Fruit fly (Drosophila melanogaster) whole organism, embryonic: ENCODE measurements around the gene Reg-2.
A peak's percentile ranks its signal among the peaks of the same experiment; 100 is the strongest.

Experiments
- Abd-B ChIP-seq: fragments of 200-800 bp; sonication (Bioruptor generic); optimal IDR thresholded peaks from 2 replicates; lab custom pipeline; 2018; ENCODE audit warnings: missing biosample characterization, mild to moderate bottlenecking, missing genetic modification characterization, moderate library complexity
- CG10267 ChIP-seq: fragments of 200-800 bp; sonication (Bioruptor generic); optimal IDR thresholded peaks from 2 replicates; lab custom pipeline; 2018; ENCODE audit warnings: missing biosample characterization, mild to moderate bottlenecking, missing genetic modification characterization, moderate library complexity
- CG10543 ChIP-seq: fragments of 200-800 bp; sonication (Bioruptor generic); optimal IDR thresholded peaks from 3 replicates; lab custom pipeline; 2017; ENCODE audit warnings: missing biosample characterization, mild to moderate bottlenecking, missing genetic modification characterization, moderate library complexity
- CG12769 ChIP-seq: fragments of 200-800 bp; sonication (Bioruptor generic); optimal IDR thresholded peaks from 2 replicates; lab custom pipeline; 2019; ENCODE audit warnings: missing biosample characterization, mild to moderate bottlenecking, missing genetic modification characterization, moderate library complexity
- CG13424 ChIP-seq: fragments of 200-800 bp; sonication (Bioruptor generic); optimal IDR thresholded peaks from 2 replicates; lab custom pipeline; 2019; ENCODE audit warnings: missing biosample characterization, mild to moderate bottlenecking, missing genetic modification characterization, moderate library complexity
- CG16813 ChIP-seq: fragments of 200-800 bp; sonication (Bioruptor generic); IDR thresholded peaks from 3 replicates; pipeline ENCODE4 v1.3.6; 2022; ENCODE audit warnings: missing biosample characterization, missing genetic modification characterization; ENCODE audit not compliant: partially characterized antibody
- CG18764 ChIP-seq: fragments of 200-800 bp; sonication (Bioruptor generic); optimal IDR thresholded peaks from 3 replicates; lab custom pipeline; 2016; ENCODE audit warnings: missing biosample characterization, missing genetic modification characterization
- CG30020 ChIP-seq: fragments of 200-800 bp; optimal IDR thresholded peaks from 2 replicates; lab custom pipeline; 2019; ENCODE audit warnings: missing biosample characterization, mild to moderate bottlenecking, missing genetic modification characterization, moderate library complexity
- CG3995 ChIP-seq: fragments of 200-800 bp; sonication (Bioruptor generic); optimal IDR thresholded peaks from 3 replicates; lab custom pipeline; 2016; ENCODE audit warnings: missing biosample characterization, missing genetic modification characterization
- CG4282 ChIP-seq: fragments of 200-800 bp; sonication (Bioruptor generic); optimal IDR thresholded peaks from 2 replicates; lab custom pipeline; 2016; ENCODE audit warnings: missing biosample characterization, missing genetic modification characterization
- CG4617 ChIP-seq: fragments of 200-800 bp; sonication (Bioruptor generic); optimal IDR thresholded peaks from 3 replicates; lab custom pipeline; 2016; ENCODE audit warnings: missing biosample characterization, missing genetic modification characterization, borderline replicate concordance
- CG6791 ChIP-seq: fragments of 200-800 bp; sonication (Bioruptor generic); IDR thresholded peaks from 3 replicates; pipeline ENCODE4 v1.3.6; 2022; ENCODE audit warnings: missing biosample characterization, missing genetic modification characterization; ENCODE audit not compliant: partially characterized antibody
- CG8765 ChIP-seq: fragments of 200-800 bp; sonication (Bioruptor generic); IDR thresholded peaks from 2 replicates; pipeline ENCODE4 v1.3.6; 2022; ENCODE audit warnings: missing biosample characterization, missing genetic modification characterization
- CG9609 ChIP-seq: fragments of 200-800 bp; sonication (Bioruptor generic); optimal IDR thresholded peaks from 3 replicates; lab custom pipeline; 2016; ENCODE audit warnings: missing biosample characterization, missing genetic modification characterization
- E2f2 ChIP-seq: fragments of 200-800 bp; sonication (Bioruptor generic); IDR thresholded peaks from 2 replicates; pipeline ENCODE4 v1.3.6; 2022; ENCODE audit warnings: missing biosample characterization, missing genetic modification characterization
- Hmx ChIP-seq: fragments of 200-800 bp; sonication (Bioruptor generic); optimal IDR thresholded peaks from 2 replicates; lab custom pipeline; 2016; ENCODE audit warnings: missing biosample characterization, missing genetic modification characterization
- Hr78 ChIP-seq, 2 experiments: fragments of 200-800 bp in 1 of 2; fragments of >200 bp in 1 of 2; sonication (Bioruptor generic) in 1 of 2; optimal IDR thresholded peaks; 2 replicates each; lab custom pipeline; 2017 to 2019; ENCODE audit warnings: missing biosample characterization in 2 of 2, missing genetic modification characterization in 2 of 2, mild to moderate bottlenecking in 1 of 2, moderate library complexity in 1 of 2
- MBD-R2 ChIP-seq: fragments of 200-800 bp; sonication (Bioruptor generic); IDR thresholded peaks from 2 replicates; pipeline ENCODE4 v1.3.6; 2022; ENCODE audit warnings: missing biosample characterization, missing genetic modification characterization
- Mrtf ChIP-seq: fragments of 200-800 bp; sonication (Bioruptor generic); IDR thresholded peaks from 3 replicates; pipeline ENCODE4 v1.3.6; 2022; ENCODE audit warnings: missing biosample characterization, missing genetic modification characterization
- Pdp1 ChIP-seq, 2 experiments: fragments of 200-800 bp; sonication (Bioruptor generic); optimal IDR thresholded peaks; 3 replicates each; lab custom pipeline; 2016; ENCODE audit warnings: missing biosample characterization in 2 of 2, missing genetic modification characterization in 2 of 2, mild to moderate bottlenecking in 1 of 2, moderate library complexity in 1 of 2
- Ptx1 ChIP-seq: fragments of 200-800 bp; sonication (Bioruptor generic); IDR thresholded peaks from 2 replicates; pipeline ENCODE4 v1.3.6; 2022; ENCODE audit warnings: missing biosample characterization, missing genetic modification characterization
- Sry-δ ChIP-seq: fragments of 200-800 bp; sonication (Bioruptor generic); optimal IDR thresholded peaks from 2 replicates; lab custom pipeline; 2016; ENCODE audit warnings: missing biosample characterization, missing genetic modification characterization
- al ChIP-seq: fragments of 200-800 bp; sonication (Bioruptor generic); IDR thresholded peaks from 2 replicates; pipeline ENCODE4 v1.3.6; 2022; ENCODE audit warnings: missing biosample characterization, missing genetic modification characterization
- ato ChIP-seq: fragments of 200-800 bp; sonication (Bioruptor generic); IDR thresholded peaks from 2 replicates; pipeline ENCODE4 v1.3.6; 2022; ENCODE audit warnings: missing biosample characterization, missing genetic modification characterization; ENCODE audit not compliant: partially characterized antibody
- bab2 ChIP-seq: fragments of 200-800 bp; sonication (Bioruptor generic); optimal IDR thresholded peaks from 2 replicates; lab custom pipeline; 2016; ENCODE audit warnings: missing biosample characterization, missing genetic modification characterization
- caup ChIP-seq: fragments of 200-800 bp; sonication (Bioruptor generic); optimal IDR thresholded peaks from 3 replicates; lab custom pipeline; 2017; ENCODE audit warnings: missing biosample characterization, mild to moderate bottlenecking, missing genetic modification characterization, moderate library complexity; ENCODE audit not compliant: severe bottlenecking
- chinmo ChIP-seq: fragments of 200-800 bp; sonication (Bioruptor generic); IDR thresholded peaks from 4 replicates; pipeline ENCODE4 v1.3.6; 2022; ENCODE audit warnings: missing biosample characterization, missing genetic modification characterization; ENCODE audit not compliant: partially characterized antibody
- dysf ChIP-seq: fragments of 200-800 bp; sonication (Bioruptor generic); IDR thresholded peaks from 3 replicates; pipeline ENCODE4 v1.3.6; 2022; ENCODE audit warnings: missing biosample characterization, missing genetic modification characterization
- exex ChIP-seq: fragments of 200-800 bp; sonication (Bioruptor generic); optimal IDR thresholded peaks from 4 replicates; lab custom pipeline; 2018; ENCODE audit warnings: missing biosample characterization, mild to moderate bottlenecking, missing genetic modification characterization, moderate library complexity
- ftz-f1 ChIP-seq: fragments of 200-800 bp; sonication (Bioruptor generic); optimal IDR thresholded peaks from 2 replicates; lab custom pipeline; 2016; ENCODE audit warnings: missing biosample characterization, missing genetic modification characterization
- gro ChIP-seq: fragments of 200-800 bp; sonication (Bioruptor generic); optimal IDR thresholded peaks from 2 replicates; lab custom pipeline; 2016; ENCODE audit warnings: missing biosample characterization, missing genetic modification characterization
- hkb ChIP-seq, 2 experiments: fragments of 200-800 bp in 1 of 2; fragments of >200 bp in 1 of 2; sonication (Bioruptor generic) in 1 of 2; IDR thresholded peaks in 1 of 2; optimal IDR thresholded peaks in 1 of 2; 2 replicates each; pipeline versions ENCODE4 v1.3.6 to Lab custom; 2017 to 2022; ENCODE audit warnings: missing biosample characterization in 1 of 2, missing genetic modification characterization in 1 of 2
- nerfin-1 ChIP-seq: fragments of 200-800 bp; sonication (Bioruptor generic); optimal IDR thresholded peaks from 3 replicates; lab custom pipeline; 2019; ENCODE audit warnings: missing biosample characterization, mild to moderate bottlenecking, missing genetic modification characterization, moderate library complexity
- nmo ChIP-seq: fragments of 200-800 bp; sonication (Bioruptor generic); optimal IDR thresholded peaks from 2 replicates; lab custom pipeline; 2018; ENCODE audit warnings: missing biosample characterization, mild to moderate bottlenecking, missing genetic modification characterization, moderate library complexity
- oc ChIP-seq: fragments of 200-800 bp; sonication (Bioruptor generic); optimal IDR thresholded peaks from 2 replicates; lab custom pipeline; 2018; ENCODE audit warnings: missing biosample characterization, mild to moderate bottlenecking, missing genetic modification characterization, moderate library complexity
- ranshi ChIP-seq: fragments of 200-800 bp; sonication (Bioruptor generic); IDR thresholded peaks from 2 replicates; pipeline ENCODE4 v1.3.6; 2022; ENCODE audit warnings: missing biosample characterization, missing genetic modification characterization
- row ChIP-seq: fragments of 200-800 bp; sonication (Bioruptor generic); IDR thresholded peaks from 3 replicates; pipeline ENCODE4 v1.3.6; 2022; ENCODE audit warnings: missing biosample characterization, missing genetic modification characterization
- sc ChIP-seq, 3 experiments: fragments of >200 bp in 2 of 3; fragments of 200-800 bp in 1 of 3; sonication (Bioruptor generic) in 1 of 3; optimal IDR thresholded peaks; 2 replicates in 2 of 3; 3 replicates in 1 of 3; lab custom pipeline; 2017; ENCODE audit warnings: mild to moderate bottlenecking in 1 of 3, missing biosample characterization in 1 of 3, missing genetic modification characterization in 1 of 3, missing genetic modification reagents in 1 of 3
- so ChIP-seq: fragments of 200-800 bp; sonication (Bioruptor generic); IDR thresholded peaks from 3 replicates; pipeline ENCODE4 v1.3.6; 2022; ENCODE audit warnings: missing biosample characterization, missing genetic modification characterization
- usp ChIP-seq: fragments of >200 bp; optimal IDR thresholded peaks from 2 replicates; lab custom pipeline; 2017; ENCODE audit warnings: missing biosample characterization, missing genetic modification characterization
- vnd ChIP-seq: fragments of 200-800 bp; sonication (Bioruptor generic); IDR thresholded peaks from 3 replicates; pipeline ENCODE4 v1.3.6; 2022; ENCODE audit warnings: missing biosample characterization, missing genetic modification characterization; ENCODE audit not compliant: partially characterized antibody

Gene Reg-2

DNA sequence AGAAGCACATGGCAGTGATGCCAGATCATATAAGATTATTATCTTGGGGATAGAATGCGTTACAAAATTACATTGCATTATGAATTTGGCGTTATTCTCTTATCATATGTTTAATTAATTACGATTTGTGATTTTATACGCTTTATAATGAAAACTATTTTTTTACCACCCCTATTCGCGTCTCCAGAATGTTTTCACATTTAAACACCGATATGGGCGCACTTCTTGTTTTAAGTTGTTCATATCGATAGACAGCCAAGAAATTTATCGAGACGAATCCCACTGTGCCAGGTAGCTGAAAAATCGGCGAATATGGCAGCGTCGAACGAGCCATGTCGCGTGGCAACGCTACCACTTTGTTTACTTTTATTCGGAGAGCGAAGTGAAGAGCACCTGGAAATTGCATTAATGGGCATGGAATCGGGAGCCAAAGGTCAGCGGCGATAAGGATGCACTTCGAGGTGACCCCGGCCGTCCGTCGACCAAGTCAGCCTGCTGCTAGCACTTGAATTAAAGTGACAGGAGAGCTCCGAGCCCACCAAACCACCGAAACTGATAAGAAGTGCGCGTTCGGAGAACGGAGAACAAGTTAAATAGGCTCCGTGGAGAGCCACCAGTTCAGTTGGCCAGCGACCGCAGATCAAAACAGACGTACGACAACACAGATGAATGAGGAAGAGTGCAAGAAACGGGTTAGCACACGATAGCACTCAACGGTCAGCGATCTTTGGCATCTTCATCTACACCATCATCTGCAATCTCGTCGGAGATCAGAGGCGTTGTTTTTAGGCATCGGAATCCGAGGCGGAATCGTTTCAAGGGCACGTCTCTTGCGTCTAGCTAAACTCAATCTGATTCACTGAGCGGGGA is 42.0 kb upstream of the Reg-2 start, which contains the start of gene Gale (continued):
- TF ChIP-seq CG10543 (GFP tag; lab: Kevin White, UChicago) (peak; percentile 63), CG4282 (GFP tag; lab: Kevin White, UChicago) (no peak), ato (GFP tag; lab: Robert Waterston, UW) (peak; percentile 69), chinmo (GFP tag; lab: Robert Waterston, UW) (peak; percentile 97), Hr78 (GFP tag; optimal IDR thresholded peaks at IDR 0.05; lab: Kevin White, UChicago) (peak in 1 of 2 experiments; percentile 96), caup (GFP tag; lab: Kevin White, UChicago) (peak; percentile 5), MBD-R2 (GFP tag; lab: Robert Waterston, UW) (peak; percentile 61), gro (GFP tag; lab: Kevin White, UChicago) (peak; percentile 15), nerfin-1 (tag; lab: Kevin White, UChicago) (no peak), CG13424 (tag; lab: Kevin White, UChicago) (no peak), E2f2 (GFP tag; lab: Robert Waterston, UW) (peak; percentile 88), Abd-B (GFP tag; lab: Kevin White, UChicago) (no peak), ranshi (GFP tag; lab: Robert Waterston, UW) (0 out of 2 replicates have a peak, but pooled peaks have one; percentile 13), CG18764 (GFP tag; lab: Kevin White, UChicago) (no peak), Mrtf (GFP tag; lab: Robert Waterston, UW) (no peak), exex (tag; lab: Kevin White, UChicago) (peak; percentile 32), dysf (GFP tag; lab: Robert Waterston, UW) (0 out of 3 replicates have a peak, but pooled peaks have one; percentile 13), vnd (peak; percentile 53; the same call in 1 of the 3 replicates), ftz-f1 (peak; percentile 68), CG30020 (tag; lab: Kevin White, UChicago) (no peak), CG8765 (no peak), nmo (no peak), so (GFP tag; lab: Robert Waterston, UW) (peak; percentile 46; the same call in 1 of the 3 replicates), Pdp1 (GFP tag; optimal IDR thresholded peaks at IDR 0.05; lab: Kevin White, UChicago) (peak in 1 of 2 experiments; percentile 41), al (GFP tag; lab: Robert Waterston, UW) (peak; percentile 10; the same call in 1 of the 2 replicates), hkb (optimal IDR thresholded peaks at IDR 0.05; lab: Kevin White, UChicago) (peak; percentile 92), hkb (GFP tag; IDR thresholded peaks at IDR 0.05; lab: Robert Waterston, UW) (0 out of 2 replicates have a peak, but pooled peaks have one; percentile 35), oc (no peak), CG12769 (tag; lab: Kevin White, UChicago) (peak; percentile 26), CG4617 (GFP tag; lab: Kevin White, UChicago) (no peak), CG9609 (GFP tag; lab: Kevin White, UChicago) (no peak), Ptx1 (GFP tag; lab: Robert Waterston, UW) (0 out of 2 replicates have a peak, but pooled peaks have one; percentile 39), CG3995 (GFP tag; lab: Kevin White, UChicago) (no peak), Sry-δ (peak; percentile 61), bab2 (GFP tag; lab: Kevin White, UChicago) (peak; percentile 68), CG10267 (tag; lab: Kevin White, UChicago) (peak; percentile 72), row (GFP tag; lab: Robert Waterston, UW) (peak; percentile 42; the same call in 2 of the 3 replicates), usp (GFP tag; lab: Kevin White, UChicago) (no peak), CG6791 (GFP tag; lab: Robert Waterston, UW) (peak; percentile 67), sc (optimal IDR thresholded peaks at IDR 0.05; lab: Kevin White, UChicago) (no peak), sc (GFP tag; optimal IDR thresholded peaks at IDR 0.05; lab: Kevin White, UChicago) (no peak), CG16813 (GFP tag; lab: Robert Waterston, UW) (peak; percentile 65), Hmx (GFP tag; lab: Kevin White, UChicago) (no peak)
